Worm (Caenorhabditis elegans): Measurements from ENCODE around the gene dnj-20.
A peak's percentile ranks its signal among the peaks of the same experiment; 100 is the strongest.

Gene dnj-20

ce11 chrII:9617039-9617901 is 6.7 kb downstream of the dnj-20 start, which contains the start of gene hal-3 (continued):
- TF ChIP-seq egrh-3 (GFP tag; IDR thresholded peaks at IDR 0.05) (no peak), T26A5.8 (tag; optimal IDR thresholded peaks at IDR 0.05) (peak; percentile 1), hmg-1.2 (GFP tag; IDR thresholded peaks at IDR 0.05) (no peak), rpc-1 (optimal IDR thresholded peaks at IDR 0.05) (no peak), rpc-1 (tag; optimal IDR thresholded peaks at IDR 0.05) (no peak), chd-7 (tag; optimal IDR thresholded peaks at IDR 0.05) (no peak), repo-1 (tag; optimal IDR thresholded peaks at IDR 0.05) (peak; percentile 60), F55B11.4 (tag; optimal IDR thresholded peaks at IDR 0.05; ENCODE audit: borderline replicate concordance, insufficient read depth) (no peak), D2030.7 (GFP tag; IDR thresholded peaks at IDR 0.05) (no peak), ceh-100 (GFP tag; IDR thresholded peaks at IDR 0.05) (no peak), lin-35 (GFP tag; optimal IDR thresholded peaks at IDR 0.05) (no peak), egl-44 (GFP tag; IDR thresholded peaks at IDR 0.05) (peak; percentile 9; the same call in 1 of the 2 replicates), F22D6.2 (tag; optimal IDR thresholded peaks at IDR 0.05) (no peak), atf-7 (tag; optimal IDR thresholded peaks at IDR 0.05) (no peak), die-1 (tag; optimal IDR thresholded peaks at IDR 0.05) (no peak), ztf-28 (GFP tag; IDR thresholded peaks at IDR 0.05) (no peak), mel-28 (tag; optimal IDR thresholded peaks at IDR 0.05; ENCODE audit: borderline replicate concordance) (no peak), cebp-2 (GFP tag; IDR thresholded peaks at IDR 0.05) (0 out of 2 replicates have a peak, but pooled peaks have one; percentile 59), F57A8.1 (GFP tag; optimal IDR thresholded peaks at IDR 0.05) (no peak), attf-6 (GFP tag; IDR thresholded peaks at IDR 0.05) (no peak), F52B5.7 (tag; optimal IDR thresholded peaks at IDR 0.05) (peak; percentile 22), Y79H2A.3 (GFP tag; conservative IDR thresholded peaks at IDR 0.05) (no peak), ceh-91 (GFP tag; IDR thresholded peaks at IDR 0.05) (no peak), xnd-1 (tag; optimal IDR thresholded peaks at IDR 0.05) (no peak), lsy-27 (tag; optimal IDR thresholded peaks at IDR 0.05; ENCODE audit: borderline replicate concordance, insufficient read depth) (no peak), madf-6 (GFP tag; IDR thresholded peaks at IDR 0.05) (peak; percentile 48; the same call in 1 of the 2 replicates), aptf-3 (GFP tag; IDR thresholded peaks at IDR 0.05) (no peak), F37B4.10 (GFP tag; IDR thresholded peaks at IDR 0.05) (no peak), Y95B8A.8 (GFP tag; IDR thresholded peaks at IDR 0.05) (0 out of 2 replicates have a peak, but pooled peaks have one; percentile 52), F39B2.1 (GFP tag; IDR thresholded peaks at IDR 0.05) (no peak), lin-40 (tag; optimal IDR thresholded peaks at IDR 0.05) (no peak), nhr-80 (tag; optimal IDR thresholded peaks at IDR 0.05) (no peak), zim-3 (tag; optimal IDR thresholded peaks at IDR 0.05) (no peak), B0336.3 (GFP tag; IDR thresholded peaks at IDR 0.05) (peak; percentile 76), Y56A3A.18 (GFP tag; IDR thresholded peaks at IDR 0.05) (no peak), hrde-1 (tag; optimal IDR thresholded peaks at IDR 0.05; ENCODE audit: borderline replicate concordance) (no peak), lir-1 (GFP tag; conservative IDR thresholded peaks at IDR 0.05) (no peak), ztf-18 (tag; optimal IDR thresholded peaks at IDR 0.05) (no peak), bed-2 (GFP tag; IDR thresholded peaks at IDR 0.05) (no peak), tbx-9 (tag; optimal IDR thresholded peaks at IDR 0.05; ENCODE audit: borderline replicate concordance) (no peak), madf-3 (GFP tag; IDR thresholded peaks at IDR 0.05) (no peak), lin-26 (GFP tag; IDR thresholded peaks at IDR 0.05) (no peak), snpc-1.1 (tag; optimal IDR thresholded peaks at IDR 0.05; ENCODE audit: insufficient read depth) (no peak), K11D2.4 (GFP tag; IDR thresholded peaks at IDR 0.05) (no peak), ama-1 (optimal IDR thresholded peaks at IDR 0.05) (peak; percentile 77), ama-1 (GFP tag; optimal IDR thresholded peaks at IDR 0.05) (no peak), cebp-1 (GFP tag; IDR thresholded peaks at IDR 0.05) (no peak), cebp-1 (tag; optimal IDR thresholded peaks at IDR 0.05) (peak; percentile 61)
